Worm (Caenorhabditis elegans): ENCODE measurements around the gene hsp-90.

DNA sequence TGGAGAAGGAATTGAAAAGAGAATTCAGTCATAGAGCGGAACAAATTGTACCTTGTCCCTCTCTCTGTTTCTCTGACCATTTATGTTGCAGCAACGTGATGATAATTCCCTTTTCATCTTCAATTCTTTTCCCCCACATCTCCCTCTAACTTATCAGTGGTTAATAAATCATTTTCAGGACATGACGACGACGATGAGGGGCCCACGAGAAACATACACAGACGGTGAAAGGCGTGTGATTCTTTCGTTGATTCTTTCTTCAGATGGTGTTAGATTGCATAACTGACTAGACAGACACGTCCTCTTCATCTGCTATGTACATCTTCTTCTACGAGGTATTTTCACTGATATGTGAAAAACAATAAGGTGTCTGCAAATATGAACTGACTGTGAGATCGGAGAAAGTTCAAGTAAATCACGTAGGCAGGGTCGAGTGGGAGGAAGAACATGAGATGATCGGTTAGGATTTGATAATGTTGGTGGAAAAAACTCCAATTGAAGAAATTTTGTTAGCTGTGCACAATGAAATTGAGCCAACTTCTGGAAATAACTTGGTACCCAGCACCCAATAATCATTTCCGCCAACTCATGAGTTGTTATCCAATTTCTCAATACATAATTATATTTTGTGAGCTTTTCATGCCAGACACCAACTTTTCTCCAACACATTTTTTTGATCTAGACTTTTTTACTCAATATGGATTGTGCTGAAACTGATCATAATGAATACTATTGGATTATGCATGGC, 23.9 kb upstream of the hsp-90 start, which contains the start of gene srh-17:
- peak; percentile 11 for TF ChIP-seq F13H6.1 (tag; optimal IDR thresholded peaks at IDR 0.05)
- no peak for TF ChIP-seq nhr-237 (tag; optimal IDR thresholded peaks at IDR 0.05)
- peak; percentile 11 for TF ChIP-seq fos-1 (tag; optimal IDR thresholded peaks at IDR 0.05)
- no peak for TF ChIP-seq lin-11 (tag; optimal IDR thresholded peaks at IDR 0.05)
- no peak for TF ChIP-seq ama-1 (optimal IDR thresholded peaks at IDR 0.05)
- TF ChIP-seq lsy-2 (tag; optimal IDR thresholded peaks at IDR 0.05), result no peak
- no peak for TF ChIP-seq ztf-11 (tag; optimal IDR thresholded peaks at IDR 0.05)
- TF ChIP-seq snpc-4 (tag; optimal IDR thresholded peaks at IDR 0.05), result no peak
- TF ChIP-seq ZK546.5 (tag; optimal IDR thresholded peaks at IDR 0.05), result no peak
- no peak for TF ChIP-seq ceh-82 (tag; optimal IDR thresholded peaks at IDR 0.05)
- peak; percentile 65 to 68 for TF ChIP-seq mdl-1 (tag; optimal IDR thresholded peaks at IDR 0.05)
- no peak for TF ChIP-seq mbf-1 (tag; optimal IDR thresholded peaks at IDR 0.05)
- no peak for TF ChIP-seq nhr-10 (tag; optimal IDR thresholded peaks at IDR 0.05)
- no peak for TF ChIP-seq ztf-4 (tag; optimal IDR thresholded peaks at IDR 0.05)

Measured in whole organism, L2 larva.